Worm (Caenorhabditis elegans): ENCODE measurements around the gene immt-2.
A peak's percentile ranks its signal among the peaks of the same experiment; 100 is the strongest.

Gene immt-2

DNA sequence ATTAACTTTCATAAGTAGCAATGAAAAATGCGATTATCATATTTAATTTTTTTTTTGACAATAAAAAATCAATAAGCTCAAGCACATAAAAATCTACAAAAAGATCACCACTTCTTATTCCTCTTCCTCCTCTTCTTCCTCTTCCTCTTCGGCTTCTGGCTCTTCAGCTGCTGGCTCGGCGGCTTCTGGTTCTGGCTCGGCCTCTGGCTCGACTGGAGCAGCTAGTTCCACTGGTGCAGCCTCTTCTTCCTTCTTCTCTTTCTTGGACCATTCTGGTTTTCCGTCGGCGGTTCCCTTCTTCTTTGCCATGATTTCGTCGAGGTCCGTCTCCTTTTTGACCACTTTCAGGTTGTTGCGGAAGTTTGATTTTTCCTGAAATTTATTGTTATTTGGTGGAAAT, 44.6 kb downstream of the immt-2 start:
- TF ChIP-seq B0261.1 (tag; optimal IDR thresholded peaks at IDR 0.05) = no peak
- peak; percentile 52; the same call in 1 of the 2 replicates for TF ChIP-seq egrh-3 (GFP tag; IDR thresholded peaks at IDR 0.05)

DNA sequence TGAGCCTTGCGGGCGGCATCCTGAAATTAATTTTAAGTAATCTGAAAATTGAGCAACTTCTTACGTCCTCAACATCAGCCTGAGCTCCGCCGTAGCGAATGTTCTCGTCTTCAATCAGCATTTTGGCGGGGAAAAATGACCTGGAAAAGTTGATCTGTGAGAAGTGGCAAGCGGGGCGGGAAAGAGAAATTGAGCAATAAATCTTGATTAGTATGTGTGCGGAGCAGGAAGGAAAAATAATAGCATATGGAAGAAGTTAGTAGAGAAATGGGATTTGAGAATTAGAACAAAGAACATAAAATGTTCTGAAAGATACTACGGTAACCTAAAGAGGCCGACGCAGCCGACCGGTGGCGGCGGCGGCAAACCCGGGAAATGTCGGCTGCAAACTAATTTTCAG, 45.9 kb downstream of the immt-2 start, which contains the start of gene tni-3:
TSS of gene tni-3 (minus strand) at position 140 of the 400 bp plus-strand sequence.
- no peak for TF ChIP-seq F49E8.2 (tag; optimal IDR thresholded peaks at IDR 0.05; ENCODE audit: insufficient read depth)
- TF ChIP-seq sdz-38 (tag; optimal IDR thresholded peaks at IDR 0.05) = no peak
- TF ChIP-seq ceh-91 (GFP tag; IDR thresholded peaks at IDR 0.05) = no peak
- TF ChIP-seq F55B11.4 (tag; optimal IDR thresholded peaks at IDR 0.05; ENCODE audit: borderline replicate concordance, insufficient read depth) = no peak
- no peak for TF ChIP-seq F23B12.7 (tag; optimal IDR thresholded peaks at IDR 0.05; ENCODE audit: insufficient read depth)
- no peak for TF ChIP-seq bed-2 (GFP tag; IDR thresholded peaks at IDR 0.05)
- TF ChIP-seq Y79H2A.3 (GFP tag; conservative IDR thresholded peaks at IDR 0.05) = no peak
- TF ChIP-seq F37B4.10 (GFP tag; IDR thresholded peaks at IDR 0.05) = no peak
- no peak for TF ChIP-seq lir-1 (GFP tag; conservative IDR thresholded peaks at IDR 0.05)
- TF ChIP-seq nfyb-1 (GFP tag; IDR thresholded peaks at IDR 0.05) = no peak
- TF ChIP-seq aptf-3 (GFP tag; IDR thresholded peaks at IDR 0.05) = no peak

DNA sequence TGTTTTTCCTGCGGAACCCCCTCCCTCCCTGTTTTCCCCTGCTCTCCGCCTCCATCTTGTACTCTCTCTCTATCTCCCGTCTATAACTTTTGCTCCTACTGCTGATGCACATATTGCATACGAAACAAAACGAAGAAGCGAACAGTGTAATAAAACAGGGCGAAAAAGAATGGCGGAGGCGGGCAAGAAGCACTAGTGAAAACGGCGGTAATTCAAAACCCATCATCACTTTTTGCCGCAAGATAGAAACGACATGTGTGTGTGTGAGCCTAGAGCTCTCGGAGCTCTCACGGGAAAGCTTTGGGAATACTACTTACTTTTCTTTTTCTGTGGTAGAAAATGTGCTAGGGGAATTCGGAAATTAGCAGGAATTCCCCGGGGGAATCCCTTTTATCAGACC, 47.0 kb downstream of the immt-2 start:
- no peak for TF ChIP-seq let-607 (tag; optimal IDR thresholded peaks at IDR 0.05)
- no peak for TF ChIP-seq sdz-38 (tag; optimal IDR thresholded peaks at IDR 0.05)
- TF ChIP-seq C17E4.6 (GFP tag; IDR thresholded peaks at IDR 0.05) = no peak
- no peak for TF ChIP-seq lir-1 (GFP tag; conservative IDR thresholded peaks at IDR 0.05)
- no peak for TF ChIP-seq ztf-25 (GFP tag; IDR thresholded peaks at IDR 0.05)
- TF ChIP-seq hlh-26 (GFP tag; conservative IDR thresholded peaks at IDR 0.05) = no peak
- no peak for TF ChIP-seq rpc-1 (optimal IDR thresholded peaks at IDR 0.05)
- no peak for TF ChIP-seq rpc-1 (tag; optimal IDR thresholded peaks at IDR 0.05)
- TF ChIP-seq ceh-27 (GFP tag; optimal IDR thresholded peaks at IDR 0.05) = no peak
- no peak for TF ChIP-seq snpc-1.1 (tag; optimal IDR thresholded peaks at IDR 0.05; ENCODE audit: insufficient read depth)
- no peak for TF ChIP-seq efl-1 (GFP tag; optimal IDR thresholded peaks at IDR 0.05)
- no peak for TF ChIP-seq dox-1 (GFP tag; IDR thresholded peaks at IDR 0.05)

DNA sequence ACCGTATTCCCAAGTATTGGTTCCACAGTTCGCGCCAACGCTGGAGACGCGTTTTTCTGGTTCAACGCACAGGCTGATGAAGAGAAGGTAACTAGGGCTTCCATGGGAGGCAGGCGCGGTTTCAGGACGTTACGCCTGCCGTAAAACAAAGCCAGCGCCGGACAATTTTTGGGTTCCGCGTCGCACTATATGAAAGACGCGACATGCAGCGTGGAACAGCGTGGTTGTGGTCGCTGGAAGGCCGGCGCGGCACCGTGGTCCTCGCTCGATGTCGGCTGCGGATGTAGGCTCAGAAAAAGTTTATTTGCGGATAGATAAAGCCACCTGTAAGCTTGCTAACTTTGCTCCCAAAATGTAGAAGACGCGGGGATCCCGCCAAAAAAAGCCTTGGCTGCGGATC, 49.4 kb downstream of the immt-2 start:
- TF ChIP-seq zfh-2 (GFP tag; conservative IDR thresholded peaks at IDR 0.05) (peak; percentile 68), akir-1 (GFP tag; optimal IDR thresholded peaks at IDR 0.05) (no peak), lin-26 (GFP tag; IDR thresholded peaks at IDR 0.05) (no peak), snpc-4 (GFP tag; optimal IDR thresholded peaks at IDR 0.05) (no peak), snpc-4 (tag; optimal IDR thresholded peaks at IDR 0.05) (peak in 2 of 4 experiments; percentile 47 to 75), attf-5 (GFP tag; optimal IDR thresholded peaks at IDR 0.05) (no peak), nfyb-1 (GFP tag; IDR thresholded peaks at IDR 0.05) (0 out of 2 replicates have a peak, but pooled peaks have one; percentile 39), lin-54 (GFP tag; optimal IDR thresholded peaks at IDR 0.05) (no peak), egrh-3 (GFP tag; IDR thresholded peaks at IDR 0.05) (no peak), let-607 (tag; optimal IDR thresholded peaks at IDR 0.05) (no peak)

DNA sequence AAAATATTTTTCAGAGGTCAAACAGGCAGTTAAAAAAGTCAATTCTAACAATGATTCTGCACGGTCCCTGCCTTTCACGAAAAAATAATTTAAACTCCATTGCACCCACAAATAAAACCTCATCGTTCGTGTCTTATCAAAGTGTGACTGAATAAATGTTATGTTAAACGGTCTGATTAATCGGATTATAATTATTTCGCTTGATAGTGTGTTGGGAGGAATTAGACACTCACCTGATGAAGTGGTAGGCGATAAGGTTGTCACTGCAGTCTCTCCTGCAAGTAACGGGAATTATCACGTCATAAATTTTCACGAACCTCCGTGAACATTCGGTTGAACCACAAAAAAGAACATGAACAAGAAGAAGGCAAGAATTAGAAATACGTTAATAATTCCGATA, 51.2 kb downstream of the immt-2 start:
- TF ChIP-seq nhr-80 (tag; optimal IDR thresholded peaks at IDR 0.05) (peak; percentile 72), F37B4.10 (GFP tag; IDR thresholded peaks at IDR 0.05) (no peak)
